Worm (Caenorhabditis elegans): ENCODE results near the gene acy-4.

DNA sequence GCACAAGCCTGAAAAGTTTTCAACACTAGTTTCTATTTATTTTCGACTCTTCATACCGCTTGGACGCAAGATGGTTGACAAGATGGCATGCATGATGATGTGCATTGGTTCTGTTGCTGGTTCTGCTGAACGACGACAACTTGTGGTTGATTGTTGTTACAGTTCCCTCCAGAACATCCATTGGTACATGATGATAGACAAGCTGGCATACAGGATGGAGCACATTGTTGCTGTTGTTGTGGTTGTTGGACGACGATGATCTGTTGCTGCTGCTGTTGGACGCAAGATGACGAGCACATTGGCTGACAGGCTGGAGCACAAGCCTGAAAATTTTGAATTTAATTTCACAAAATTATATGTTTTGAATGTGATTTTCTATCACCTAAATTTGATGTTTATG, 41.6 kb upstream of the acy-4 start:
- TF ChIP-seq alr-1 (tag; optimal IDR thresholded peaks at IDR 0.05), result no peak
- TF ChIP-seq blmp-1 (tag; optimal IDR thresholded peaks at IDR 0.05; ENCODE audit: insufficient read depth), result no peak
- no peak for TF ChIP-seq ama-1 (optimal IDR thresholded peaks at IDR 0.05)
- no peak for TF ChIP-seq egl-27 (tag; optimal IDR thresholded peaks at IDR 0.05)

Measured in whole organism, L2 larva.